Fruit fly (Drosophila melanogaster) whole organism, adult: ENCODE results near the gene aurA.

Experiments
- CG5204 ChIP-seq: fragments of 200-800 bp; sonication (Bioruptor generic); optimal IDR thresholded peaks from 2 replicates; lab custom pipeline; 2016; ENCODE audit warnings: missing biosample characterization, missing genetic modification characterization
- CG7101 ChIP-seq: fragments of 200-800 bp; sonication (Bioruptor generic); optimal IDR thresholded peaks from 2 replicates; lab custom pipeline; 2018; ENCODE audit warnings: missing biosample characterization, mild to moderate bottlenecking, missing genetic modification characterization, moderate library complexity
- Hr96 ChIP-seq: fragments of 200-800 bp; sonication (Bioruptor generic); optimal IDR thresholded peaks from 2 replicates; lab custom pipeline; 2016; ENCODE audit warnings: missing biosample characterization, missing genetic modification characterization
- ovo ChIP-seq: fragments of 200-800 bp; sonication (Bioruptor generic); optimal IDR thresholded peaks from 2 replicates; lab custom pipeline; 2016; ENCODE audit warnings: missing biosample characterization, missing genetic modification characterization

DNA sequence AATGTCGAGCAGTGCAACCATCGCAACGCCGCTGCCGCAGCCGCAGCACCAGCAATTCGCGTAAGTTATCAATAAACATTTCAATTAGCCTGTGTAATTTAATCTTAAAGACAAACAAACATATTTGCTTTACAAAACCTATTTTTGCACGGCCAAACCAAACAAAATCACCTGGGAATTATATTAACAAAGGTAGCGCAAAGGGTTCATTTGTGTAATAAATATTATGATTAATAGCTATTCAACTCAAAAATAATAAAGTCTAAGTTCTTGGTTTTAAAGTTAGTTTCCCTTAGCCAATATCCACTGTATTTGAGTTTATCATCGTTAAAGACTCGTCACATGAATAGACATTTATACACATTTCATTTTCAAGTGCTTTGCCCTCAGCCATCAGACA lies 6.3 kb downstream of the aurA start:
- TF ChIP-seq CG5204 (peak; percentile 3), CG7101 (peak; percentile 48), Hr96 (peak; percentile 25), ovo (no peak)
